Worm (Caenorhabditis elegans) whole organism, L1 larva: ENCODE data around the gene ceh-16.

Experiments used
- blmp-1 ChIP-seq: fragments of 150-350 bp; optimal IDR thresholded peaks from 2 replicates; lab custom pipeline; 2014; ENCODE audit warnings: missing biosample characterization, missing genetic modification characterization
- ceh-82 ChIP-seq, 3 experiments: fragments of 150-350 bp in 1 of 3; sonication (generic microtip) in 2 of 3; optimal IDR thresholded peaks; 2 replicates each; lab custom pipeline; 2014 to 2017; ENCODE audit warnings: missing biosample characterization in 3 of 3, missing genetic modification characterization in 3 of 3
- ceh-90 ChIP-seq: sonication (generic microtip); optimal IDR thresholded peaks from 2 replicates; lab custom pipeline; 2016; ENCODE audit warnings: missing genetic modification characterization, missing compliant biosample characterization
- ces-1 ChIP-seq: fragments of 150-350 bp; optimal IDR thresholded peaks from 2 replicates; lab custom pipeline; 2014; ENCODE audit warnings: missing biosample characterization, missing genetic modification reagents, missing genetic modification characterization
- dsc-1 ChIP-seq: sonication (generic microtip); optimal IDR thresholded peaks from 2 replicates; lab custom pipeline; 2016; ENCODE audit warnings: mild to moderate bottlenecking, missing genetic modification characterization, missing compliant biosample characterization
- efl-1 ChIP-seq, 4 experiments: fragments of 150-350 bp; optimal IDR thresholded peaks in 3 of 4; peaks in 1 of 4; 1 replicate in 1 of 4; 2 replicates in 3 of 4; lab custom pipeline; 2014; ENCODE audit warnings: missing biosample characterization in 2 of 4, missing genetic modification characterization in 2 of 4, missing genetic modification reagents in 2 of 4
- elt-3 ChIP-seq, 6 experiments: fragments of 150-350 bp in 1 of 6; sonication (generic microtip); optimal IDR thresholded peaks; 2 replicates each; lab custom pipeline; 2017 to 2018; ENCODE audit warnings: missing biosample characterization in 6 of 6, missing genetic modification characterization in 6 of 6, inconsistent platforms in 1 of 6
- ets-5 ChIP-seq: fragments of 200-800 bp; sonication (Bioruptor generic); IDR thresholded peaks from 2 replicates; pipeline ENCODE4 v1.3.6; 2022; ENCODE audit warnings: missing genetic modification characterization, missing compliant biosample characterization
- fkh-10 ChIP-seq: sonication (generic microtip); optimal IDR thresholded peaks from 2 replicates; lab custom pipeline; 2017; ENCODE audit warnings: missing biosample characterization, missing genetic modification reagents, missing genetic modification characterization
- hpl-2 ChIP-seq: fragments of 150-350 bp; optimal IDR thresholded peaks from 2 replicates; lab custom pipeline; 2014; ENCODE audit warnings: missing biosample characterization, missing genetic modification reagents, missing genetic modification characterization
- jun-1 ChIP-seq: fragments of 150-350 bp; optimal IDR thresholded peaks from 2 replicates; lab custom pipeline; 2014; ENCODE audit warnings: missing biosample characterization, missing genetic modification reagents, missing genetic modification characterization
- lin-14 ChIP-seq: fragments of 200-800 bp; sonication (Bioruptor generic); optimal IDR thresholded peaks from 2 replicates; lab custom pipeline; 2018; ENCODE audit warnings: mild to moderate bottlenecking, missing genetic modification characterization, moderate library complexity, missing compliant biosample characterization
- lin-15B ChIP-seq: fragments of 150-350 bp; sonication (generic microtip); optimal IDR thresholded peaks from 3 replicates; lab custom pipeline; 2014; ENCODE audit warnings: missing biosample characterization, missing genetic modification characterization
- mef-2 ChIP-seq: fragments of 150-350 bp; optimal IDR thresholded peaks from 2 replicates; lab custom pipeline; 2014; ENCODE audit warnings: missing biosample characterization, missing genetic modification characterization
- nhr-12 ChIP-seq: sonication (generic microtip); optimal IDR thresholded peaks from 2 replicates; lab custom pipeline; 2017; ENCODE audit warnings: missing biosample characterization, missing genetic modification characterization
- nhr-20 ChIP-seq: sonication (generic microtip); optimal IDR thresholded peaks from 2 replicates; lab custom pipeline; 2016; ENCODE audit warnings: mild to moderate bottlenecking, missing genetic modification characterization, missing compliant biosample characterization
- nhr-71 ChIP-seq: sonication (generic microtip); optimal IDR thresholded peaks from 2 replicates; lab custom pipeline; 2016; ENCODE audit warnings: mild to moderate bottlenecking, missing genetic modification characterization, moderate library complexity, missing compliant biosample characterization
- nhr-76 ChIP-seq: sonication (generic microtip); optimal IDR thresholded peaks from 2 replicates; lab custom pipeline; 2017; ENCODE audit warnings: missing biosample characterization, missing genetic modification characterization
- nhr-77 ChIP-seq: fragments of 150-350 bp; optimal IDR thresholded peaks from 2 replicates; lab custom pipeline; 2014; ENCODE audit warnings: missing biosample characterization, missing genetic modification characterization
- nhr-85 ChIP-seq: sonication (generic microtip); peaks from one replicate; lab custom pipeline; 2016; ENCODE audit warnings: missing genetic modification characterization, inconsistent platforms, missing compliant biosample characterization
- nhr-90 ChIP-seq: sonication (generic microtip); optimal IDR thresholded peaks from 2 replicates; lab custom pipeline; 2016; ENCODE audit warnings: mild to moderate bottlenecking, missing genetic modification characterization, missing compliant biosample characterization; ENCODE audit not compliant: poor library complexity
- rnt-1 ChIP-seq: sonication (generic microtip); optimal IDR thresholded peaks from 2 replicates; lab custom pipeline; 2016; ENCODE audit warnings: mild to moderate bottlenecking, missing genetic modification characterization, moderate library complexity, missing compliant biosample characterization
- skn-1 ChIP-seq: fragments of 150-350 bp; optimal IDR thresholded peaks from 2 replicates; lab custom pipeline; 2014; ENCODE audit warnings: missing biosample characterization, missing genetic modification characterization
- sup-37 ChIP-seq: fragments of 200-800 bp; sonication (Bioruptor generic); optimal IDR thresholded peaks from 2 replicates; lab custom pipeline; 2018; ENCODE audit warnings: mild to moderate bottlenecking, missing genetic modification characterization, missing compliant biosample characterization
- swsn-7 ChIP-seq: sonication (generic microtip); optimal IDR thresholded peaks from 2 replicates; lab custom pipeline; 2016; ENCODE audit warnings: missing genetic modification characterization, missing compliant biosample characterization
- unc-130 ChIP-seq: fragments of 150-350 bp; optimal IDR thresholded peaks from 2 replicates; lab custom pipeline; 2017; ENCODE audit warnings: missing biosample characterization, missing genetic modification characterization, inconsistent platforms
- unc-30 ChIP-seq: sonication (generic microtip); optimal IDR thresholded peaks from 2 replicates; lab custom pipeline; 2017; ENCODE audit warnings: missing biosample characterization, missing genetic modification characterization
- unc-98 ChIP-seq: fragments of 200-800 bp; sonication (Bioruptor generic); IDR thresholded peaks from 2 replicates; pipeline ENCODE4 v1.3.6; 2022; ENCODE audit warnings: missing genetic modification characterization, missing compliant biosample characterization
- vab-15 ChIP-seq: sonication (generic microtip); optimal IDR thresholded peaks from 2 replicates; lab custom pipeline; 2017; ENCODE audit warnings: missing genotype, mild to moderate bottlenecking, missing genetic modification characterization, missing compliant biosample characterization
- xbp-1 ChIP-seq: sonication (generic microtip); optimal IDR thresholded peaks from 2 replicates; lab custom pipeline; 2016; ENCODE audit warnings: missing genetic modification characterization, missing compliant biosample characterization

Gene ceh-16

ce11 chrIII:8577534-8577933 is 45.0 kb upstream of the ceh-16 start:
- TF ChIP-seq lin-14 (GFP tag; lab: Kevin White, UChicago) = peak; percentile 75
- TF ChIP-seq rnt-1 (tag; lab: Kevin White, UChicago) = peak; percentile 0
- TF ChIP-seq ets-5 (GFP tag; lab: Robert Waterston, UW) = no peak
- TF ChIP-seq nhr-20 = peak; percentile 28
- peak; percentile 90 for TF ChIP-seq nhr-85 (tag; lab: Kevin White, UChicago)

ce11 chrIII:8578381-8578780 is 44.2 kb upstream of the ceh-16 start:
- TF ChIP-seq mef-2 (tag; lab: Kevin White, UChicago) = no peak
- peak; percentile 22 for TF ChIP-seq lin-14 (GFP tag; lab: Kevin White, UChicago)

ce11 chrIII:8579367-8579766 is 43.2 kb upstream of the ceh-16 start:
- TF ChIP-seq nhr-71 (tag; lab: Kevin White, UChicago) (no peak), hpl-2 (GFP tag; lab: Kevin White, UChicago) (no peak), blmp-1 (tag; lab: Kevin White, UChicago) (peak; percentile 96), xbp-1 (tag; lab: Kevin White, UChicago) (no peak), nhr-12 (tag; lab: Kevin White, UChicago) (no peak), elt-3 (tag; optimal IDR thresholded peaks at IDR 0.05; lab: Kevin White, UChicago) (peak in 1 of 6 experiments; percentile 29), nhr-85 (tag; lab: Kevin White, UChicago) (no peak)

- TF ChIP-seq ceh-90 (tag; lab: Kevin White, UChicago) = no peak
- no peak for TF ChIP-seq lin-15B (tag; lab: Kevin White, UChicago)
- no peak for TF ChIP-seq sup-37 (GFP tag; lab: Kevin White, UChicago)
Measured at ce11 chrIII:8580802-8581201, 41.7 kb upstream of the ceh-16 start, which contains the start of gene doxa-1. Gene doxa-1, plus strand, starts transcription at chrIII:8581102.

- TF ChIP-seq dsc-1 (tag; lab: Kevin White, UChicago) (no peak), nhr-20 (no peak), nhr-77 (no peak), nhr-71 (tag; lab: Kevin White, UChicago) (no peak), unc-30 (tag; lab: Kevin White, UChicago) (no peak), vab-15 (tag; lab: Kevin White, UChicago) (no peak), unc-98 (GFP tag; lab: Robert Waterston, UW) (no peak), nhr-76 (tag; lab: Kevin White, UChicago) (no peak), efl-1 (optimal IDR thresholded peaks at IDR 0.05; lab: Kevin White, UChicago) (no peak), efl-1 (GFP tag; optimal IDR thresholded peaks at IDR 0.05 in 1 of 2; lab: Kevin White, UChicago) (peak in 1 of 2 experiments; percentile 43), skn-1 (tag; lab: Kevin White, UChicago) (no peak), lin-14 (GFP tag; lab: Kevin White, UChicago) (peak; percentile 64), ceh-82 (tag; optimal IDR thresholded peaks at IDR 0.05; lab: Kevin White, UChicago) (no peak), fkh-10 (GFP tag; lab: Kevin White, UChicago) (peak; percentile 74), ces-1 (GFP tag; lab: Kevin White, UChicago) (peak; percentile 71), jun-1 (tag; lab: Kevin White, UChicago) (no peak)
Measured at ce11 chrIII:8588592-8589153, 33.9 kb upstream of the ceh-16 start, which contains the start of gene glr-1. Gene glr-1, minus strand, starts transcription at chrIII:8588642.

- TF ChIP-seq swsn-7 (tag; lab: Kevin White, UChicago) = no peak
- no peak for TF ChIP-seq efl-1 (optimal IDR thresholded peaks at IDR 0.05; lab: Kevin White, UChicago)
- no peak for TF ChIP-seq efl-1 (GFP tag; optimal IDR thresholded peaks at IDR 0.05 in 1 of 2; lab: Kevin White, UChicago)
- no peak for TF ChIP-seq nhr-12 (tag; lab: Kevin White, UChicago)
- TF ChIP-seq lin-14 (GFP tag; lab: Kevin White, UChicago) = no peak
- no peak for TF ChIP-seq nhr-90 (tag; lab: Kevin White, UChicago)
- TF ChIP-seq nhr-85 (tag; lab: Kevin White, UChicago) = no peak
- TF ChIP-seq unc-130 (tag; lab: Kevin White, UChicago) = no peak
Measured at ce11 chrIII:8589195-8589594, 33.3 kb upstream of the ceh-16 start, which contains the start of gene fip-3. Gene fip-3, minus strand, starts transcription at chrIII:8589488.
